Worm (Caenorhabditis elegans) whole organism, L1 larva: Measurements from ENCODE around the gene ttr-24.

Experiments
- C16A3.4 ChIP-seq: fragments of 150-350 bp; optimal IDR thresholded peaks from 2 replicates; lab custom pipeline; 2014; ENCODE audit warnings: missing biosample characterization, missing genetic modification characterization
- C34B4.2 ChIP-seq: sonication (generic microtip); optimal IDR thresholded peaks from 2 replicates; lab custom pipeline; 2017; ENCODE audit warnings: mild to moderate bottlenecking, missing genetic modification characterization, missing compliant biosample characterization
- F16B12.6 ChIP-seq: fragments of 150-350 bp; optimal IDR thresholded peaks from 2 replicates; lab custom pipeline; 2014; ENCODE audit warnings: missing biosample characterization, missing genetic modification characterization
- Y116A8C.19 ChIP-seq: sonication (generic microtip); optimal IDR thresholded peaks from 2 replicates; lab custom pipeline; 2016; ENCODE audit warnings: missing compliant biosample characterization, missing genetic modification characterization, borderline replicate concordance
- aha-1 ChIP-seq: fragments of 150-350 bp; optimal IDR thresholded peaks from 2 replicates; lab custom pipeline; 2014; ENCODE audit warnings: missing biosample characterization, missing genetic modification characterization
- blmp-1 ChIP-seq: fragments of 150-350 bp; optimal IDR thresholded peaks from 2 replicates; lab custom pipeline; 2014; ENCODE audit warnings: missing biosample characterization, missing genetic modification characterization
- ceh-8 ChIP-seq: fragments of 200-800 bp; sonication (Bioruptor generic); optimal IDR thresholded peaks from 2 replicates; lab custom pipeline; 2018; ENCODE audit warnings: mild to moderate bottlenecking, missing genetic modification characterization, moderate library complexity, missing compliant biosample characterization
- ceh-82 ChIP-seq, 3 experiments: fragments of 150-350 bp in 1 of 3; sonication (generic microtip) in 2 of 3; optimal IDR thresholded peaks; 2 replicates each; lab custom pipeline; 2014 to 2017; ENCODE audit warnings: missing biosample characterization in 3 of 3, missing genetic modification characterization in 3 of 3
- ceh-90 ChIP-seq: sonication (generic microtip); optimal IDR thresholded peaks from 2 replicates; lab custom pipeline; 2016; ENCODE audit warnings: missing genetic modification characterization, missing compliant biosample characterization
- dpl-1 ChIP-seq, 3 experiments: fragments of 150-350 bp in 2 of 3; sonication (generic microtip) in 1 of 3; optimal IDR thresholded peaks; 2 replicates each; lab custom pipeline; 2014 to 2017; ENCODE audit warnings: missing biosample characterization in 3 of 3, missing genetic modification characterization in 3 of 3, missing genetic modification reagents in 3 of 3
- dsc-1 ChIP-seq: sonication (generic microtip); optimal IDR thresholded peaks from 2 replicates; lab custom pipeline; 2016; ENCODE audit warnings: mild to moderate bottlenecking, missing genetic modification characterization, missing compliant biosample characterization
- efl-1 ChIP-seq, 4 experiments: fragments of 150-350 bp; optimal IDR thresholded peaks in 3 of 4; peaks in 1 of 4; 1 replicate in 1 of 4; 2 replicates in 3 of 4; lab custom pipeline; 2014; ENCODE audit warnings: missing biosample characterization in 2 of 4, missing genetic modification characterization in 2 of 4, missing genetic modification reagents in 2 of 4
- elt-3 ChIP-seq, 6 experiments: fragments of 150-350 bp in 1 of 6; sonication (generic microtip); optimal IDR thresholded peaks; 2 replicates each; lab custom pipeline; 2017 to 2018; ENCODE audit warnings: missing biosample characterization in 6 of 6, missing genetic modification characterization in 6 of 6, inconsistent platforms in 1 of 6
- fkh-10 ChIP-seq: sonication (generic microtip); optimal IDR thresholded peaks from 2 replicates; lab custom pipeline; 2017; ENCODE audit warnings: missing biosample characterization, missing genetic modification reagents, missing genetic modification characterization
- fkh-4 ChIP-seq: sonication (generic microtip); optimal IDR thresholded peaks from 2 replicates; lab custom pipeline; 2016; ENCODE audit warnings: missing compliant biosample characterization, missing genetic modification characterization, borderline replicate concordance
- fkh-8 ChIP-seq: sonication (generic microtip); optimal IDR thresholded peaks from 2 replicates; lab custom pipeline; 2016; ENCODE audit warnings: mild to moderate bottlenecking, missing genetic modification characterization, missing compliant biosample characterization
- fos-1 ChIP-seq: fragments of 150-350 bp; optimal IDR thresholded peaks from 2 replicates; lab custom pipeline; 2014; ENCODE audit warnings: missing biosample characterization, missing genetic modification characterization
- grh-1 ChIP-seq: fragments of 200-800 bp; sonication (Bioruptor generic); IDR thresholded peaks from 2 replicates; pipeline ENCODE4 v1.3.6; 2022; ENCODE audit warnings: missing genetic modification reagents, missing genetic modification characterization, missing compliant biosample characterization
- hlh-4 ChIP-seq: sonication (generic microtip); optimal IDR thresholded peaks from 2 replicates; lab custom pipeline; 2016; ENCODE audit warnings: mild to moderate bottlenecking, missing genetic modification characterization, missing compliant biosample characterization
- hpl-2 ChIP-seq: fragments of 150-350 bp; optimal IDR thresholded peaks from 2 replicates; lab custom pipeline; 2014; ENCODE audit warnings: missing biosample characterization, missing genetic modification reagents, missing genetic modification characterization
- irx-1 ChIP-seq: sonication (generic microtip); optimal IDR thresholded peaks from 2 replicates; lab custom pipeline; 2016; ENCODE audit warnings: missing genetic modification characterization, missing compliant biosample characterization
- isw-1 ChIP-seq: fragments of 200-800 bp; sonication (Bioruptor generic); IDR thresholded peaks from 2 replicates; pipeline ENCODE4 v1.3.6; 2022; ENCODE audit warnings: missing genetic modification characterization, missing compliant biosample characterization
- jun-1 ChIP-seq: fragments of 150-350 bp; optimal IDR thresholded peaks from 2 replicates; lab custom pipeline; 2014; ENCODE audit warnings: missing biosample characterization, missing genetic modification reagents, missing genetic modification characterization
- lin-13 ChIP-seq: fragments of 150-350 bp; optimal IDR thresholded peaks from 2 replicates; lab custom pipeline; 2014; ENCODE audit warnings: missing biosample characterization, missing genetic modification reagents, missing genetic modification characterization
- lir-3 ChIP-seq: sonication (generic microtip); optimal IDR thresholded peaks from 2 replicates; lab custom pipeline; 2016; ENCODE audit warnings: mild to moderate bottlenecking, missing genetic modification characterization, moderate library complexity, missing compliant biosample characterization; ENCODE audit not compliant: poor library complexity
- lsy-2 ChIP-seq, 2 experiments: fragments of 150-350 bp; optimal IDR thresholded peaks; 2 replicates each; lab custom pipeline; 2014; ENCODE audit warnings: missing biosample characterization in 2 of 2, missing genetic modification characterization in 2 of 2
- mab-9 ChIP-seq: fragments of 200-800 bp; sonication (Bioruptor generic); IDR thresholded peaks from 2 replicates; pipeline ENCODE4 v1.3.6; 2022; ENCODE audit warnings: missing genetic modification reagents, missing genetic modification characterization, missing compliant biosample characterization
- mdl-1 ChIP-seq, 2 experiments: fragments of 150-350 bp; optimal IDR thresholded peaks; 2 replicates each; lab custom pipeline; 2014 to 2017; ENCODE audit warnings: missing biosample characterization in 2 of 2, missing genetic modification characterization in 2 of 2, inconsistent platforms in 1 of 2
- mef-2 ChIP-seq: fragments of 150-350 bp; optimal IDR thresholded peaks from 2 replicates; lab custom pipeline; 2014; ENCODE audit warnings: missing biosample characterization, missing genetic modification characterization
- mep-1 ChIP-seq: fragments of 150-350 bp; optimal IDR thresholded peaks from 2 replicates; lab custom pipeline; 2014; ENCODE audit warnings: missing biosample characterization, missing genetic modification characterization
- nhr-12 ChIP-seq: sonication (generic microtip); optimal IDR thresholded peaks from 2 replicates; lab custom pipeline; 2017; ENCODE audit warnings: missing biosample characterization, missing genetic modification characterization
- nhr-20 ChIP-seq: sonication (generic microtip); optimal IDR thresholded peaks from 2 replicates; lab custom pipeline; 2016; ENCODE audit warnings: mild to moderate bottlenecking, missing genetic modification characterization, missing compliant biosample characterization
- nhr-237 ChIP-seq: fragments of 150-350 bp; optimal IDR thresholded peaks from 2 replicates; lab custom pipeline; 2014; ENCODE audit warnings: missing biosample characterization, missing genetic modification characterization
- nhr-47 ChIP-seq: sonication (generic microtip); optimal IDR thresholded peaks from 2 replicates; lab custom pipeline; 2016; ENCODE audit warnings: mild to moderate bottlenecking, missing genetic modification characterization, moderate library complexity, missing compliant biosample characterization
- nhr-71 ChIP-seq: sonication (generic microtip); optimal IDR thresholded peaks from 2 replicates; lab custom pipeline; 2016; ENCODE audit warnings: mild to moderate bottlenecking, missing genetic modification characterization, moderate library complexity, missing compliant biosample characterization
- nhr-76 ChIP-seq: sonication (generic microtip); optimal IDR thresholded peaks from 2 replicates; lab custom pipeline; 2017; ENCODE audit warnings: missing biosample characterization, missing genetic modification characterization
- nhr-77 ChIP-seq: fragments of 150-350 bp; optimal IDR thresholded peaks from 2 replicates; lab custom pipeline; 2014; ENCODE audit warnings: missing biosample characterization, missing genetic modification characterization
- pag-3 ChIP-seq: sonication (generic microtip); optimal IDR thresholded peaks from 2 replicates; lab custom pipeline; 2017; ENCODE audit warnings: missing genetic modification characterization, mild to moderate bottlenecking, missing compliant biosample characterization, antibody characterized with exemption, borderline replicate concordance; ENCODE audit not compliant: insufficient read depth
- rnt-1 ChIP-seq: sonication (generic microtip); optimal IDR thresholded peaks from 2 replicates; lab custom pipeline; 2016; ENCODE audit warnings: mild to moderate bottlenecking, missing genetic modification characterization, moderate library complexity, missing compliant biosample characterization
- snpc-4 ChIP-seq: fragments of 150-350 bp; optimal IDR thresholded peaks from 2 replicates; lab custom pipeline; 2014; ENCODE audit warnings: missing biosample characterization, missing genetic modification characterization
- snu-23 ChIP-seq: sonication (generic microtip); optimal IDR thresholded peaks from 2 replicates; lab custom pipeline; 2016; ENCODE audit warnings: missing genetic modification characterization, missing compliant biosample characterization
- sox-4 ChIP-seq: sonication (generic microtip); optimal IDR thresholded peaks from 2 replicates; lab custom pipeline; 2016; ENCODE audit warnings: missing genetic modification characterization, missing compliant biosample characterization
- swsn-7 ChIP-seq: sonication (generic microtip); optimal IDR thresholded peaks from 2 replicates; lab custom pipeline; 2016; ENCODE audit warnings: missing genetic modification characterization, missing compliant biosample characterization
- tbx-2 ChIP-seq: sonication (generic microtip); optimal IDR thresholded peaks from 2 replicates; lab custom pipeline; 2016; ENCODE audit warnings: missing genetic modification characterization, missing compliant biosample characterization
- unc-30 ChIP-seq: sonication (generic microtip); optimal IDR thresholded peaks from 2 replicates; lab custom pipeline; 2017; ENCODE audit warnings: missing biosample characterization, missing genetic modification characterization
- unc-62 ChIP-seq: fragments of 150-350 bp; optimal IDR thresholded peaks from 2 replicates; lab custom pipeline; 2014; ENCODE audit warnings: missing biosample characterization, missing genetic modification reagents, missing genetic modification characterization
- unc-98 ChIP-seq: fragments of 200-800 bp; sonication (Bioruptor generic); IDR thresholded peaks from 2 replicates; pipeline ENCODE4 v1.3.6; 2022; ENCODE audit warnings: missing genetic modification characterization, missing compliant biosample characterization
- vab-15 ChIP-seq: sonication (generic microtip); optimal IDR thresholded peaks from 2 replicates; lab custom pipeline; 2017; ENCODE audit warnings: missing genotype, mild to moderate bottlenecking, missing genetic modification characterization, missing compliant biosample characterization
- xbp-1 ChIP-seq: sonication (generic microtip); optimal IDR thresholded peaks from 2 replicates; lab custom pipeline; 2016; ENCODE audit warnings: missing genetic modification characterization, missing compliant biosample characterization
- zip-4 ChIP-seq: fragments of 200-800 bp; sonication (Bioruptor generic); optimal IDR thresholded peaks from 2 replicates; lab custom pipeline; 2018; ENCODE audit warnings: mild to moderate bottlenecking, missing genetic modification characterization, moderate library complexity, missing compliant biosample characterization

The ttr-24 gene

ce11 chrV:18536015-18536414 lies 20.4 kb downstream of the ttr-24 start:
- TF ChIP-seq mab-9 (GFP tag; lab: Robert Waterston, UW) = no peak
- no peak for TF ChIP-seq nhr-237 (tag; lab: Kevin White, UChicago)
- no peak for TF ChIP-seq xbp-1
- no peak for TF ChIP-seq nhr-12 (tag; lab: Kevin White, UChicago)
- TF ChIP-seq lin-13 = no peak
- no peak for TF ChIP-seq hlh-4
- no peak for TF ChIP-seq isw-1 (GFP tag; lab: Robert Waterston, UW)
- TF ChIP-seq mef-2 (tag; lab: Kevin White, UChicago) = no peak
- TF ChIP-seq pag-3 (tag; lab: Kevin White, UChicago) = no peak
- TF ChIP-seq nhr-20 = no peak
- TF ChIP-seq Y116A8C.19 (tag; lab: Kevin White, UChicago) = no peak
- TF ChIP-seq fkh-8 (tag; lab: Kevin White, UChicago) = no peak
- TF ChIP-seq unc-30 (tag; lab: Kevin White, UChicago) = no peak
- no peak for TF ChIP-seq mdl-1 (tag; optimal IDR thresholded peaks at IDR 0.05; lab: Kevin White, UChicago)
- TF ChIP-seq fos-1 (tag; lab: Kevin White, UChicago) = no peak

ce11 chrV:18533606-18534005 lies 22.8 kb downstream of the ttr-24 start, which contains the start of gene ints-5:
Gene ints-5, plus strand, starts transcription at chrV:18533953.
- TF ChIP-seq mdl-1 (tag; optimal IDR thresholded peaks at IDR 0.05; lab: Kevin White, UChicago) (peak in 1 of 2 experiments; percentile 11), fkh-10 (GFP tag; lab: Kevin White, UChicago) (no peak), hpl-2 (GFP tag; lab: Kevin White, UChicago) (no peak), ceh-8 (GFP tag; lab: Kevin White, UChicago) (no peak), elt-3 (tag; optimal IDR thresholded peaks at IDR 0.05; lab: Kevin White, UChicago) (peak in 1 of 6 experiments; percentile 52), unc-98 (GFP tag; lab: Robert Waterston, UW) (no peak), C16A3.4 (tag; lab: Kevin White, UChicago) (peak; percentile 69), dsc-1 (no peak), nhr-77 (tag; lab: Kevin White, UChicago) (peak; percentile 35), sox-4 (tag; lab: Kevin White, UChicago) (no peak), irx-1 (tag; lab: Kevin White, UChicago) (peak; percentile 10), lir-3 (tag; lab: Kevin White, UChicago) (no peak), dpl-1 (GFP tag; optimal IDR thresholded peaks at IDR 0.05; lab: Kevin White, UChicago) (peak; percentile 59 to 68 (median 66)), ceh-90 (no peak), xbp-1 (peak; percentile 65), ceh-82 (tag; optimal IDR thresholded peaks at IDR 0.05; lab: Kevin White, UChicago) (peak; percentile 35 to 56 (median 38)), hlh-4 (no peak), snpc-4 (tag; lab: Kevin White, UChicago) (no peak), unc-30 (tag; lab: Kevin White, UChicago) (no peak), vab-15 (tag; lab: Kevin White, UChicago) (peak; percentile 62), nhr-20 (peak; percentile 73), isw-1 (GFP tag; lab: Robert Waterston, UW) (peak; percentile 78), tbx-2 (tag; lab: Kevin White, UChicago) (peak; percentile 55), nhr-237 (tag; lab: Kevin White, UChicago) (no peak), C34B4.2 (tag; lab: Kevin White, UChicago) (no peak), swsn-7 (peak; percentile 62), nhr-71 (tag; lab: Kevin White, UChicago) (peak; percentile 81), mep-1 (tag; lab: Kevin White, UChicago) (peak; percentile 57), zip-4 (peak; percentile 8), blmp-1 (peak; percentile 40), aha-1 (tag; lab: Kevin White, UChicago) (no peak), jun-1 (tag; lab: Kevin White, UChicago) (no peak), nhr-76 (tag; lab: Kevin White, UChicago) (no peak), nhr-47 (peak; percentile 64), fkh-4 (tag; lab: Kevin White, UChicago) (no peak), fkh-8 (tag; lab: Kevin White, UChicago) (peak; percentile 59), snu-23 (peak; percentile 77), F16B12.6 (tag; lab: Kevin White, UChicago) (peak; percentile 39), grh-1 (GFP tag; lab: Robert Waterston, UW) (0 out of 2 replicates have a peak, but pooled peaks have one; percentile 11), unc-62 (GFP tag; lab: Kevin White, UChicago) (no peak), rnt-1 (tag; lab: Kevin White, UChicago) (peak; percentile 75), lsy-2 (tag; optimal IDR thresholded peaks at IDR 0.05; lab: Kevin White, UChicago) (peak; percentile 62 to 78), efl-1 (optimal IDR thresholded peaks at IDR 0.05; lab: Kevin White, UChicago) (peak; percentile 75), efl-1 (GFP tag; optimal IDR thresholded peaks at IDR 0.05 in 1 of 2; lab: Kevin White, UChicago) (peak; percentile 64 to 96)
